Fruit fly (Drosophila melanogaster): Measurements from ENCODE around the gene CG5096.
A peak's percentile ranks its signal among the peaks of the same experiment; 100 is the strongest.

Gene CG5096

DNA sequence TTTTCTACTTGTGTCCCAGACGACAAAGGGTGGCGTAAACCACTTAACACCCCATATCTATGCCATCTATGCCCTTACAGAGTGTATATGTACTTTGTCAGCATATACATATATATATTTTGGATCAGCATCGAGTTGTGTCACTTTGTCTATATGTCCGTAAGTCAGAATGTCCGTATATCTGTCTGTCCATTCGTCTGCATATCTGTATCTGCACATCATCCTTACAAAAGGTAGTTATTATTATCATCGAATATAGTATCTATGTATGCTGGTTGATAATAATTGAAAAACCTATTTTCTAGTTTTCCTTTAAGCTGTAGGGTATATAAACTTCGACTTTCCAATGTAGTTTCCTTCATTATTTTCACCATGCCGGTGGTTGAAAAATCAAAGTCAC, 30.9 kb upstream of the CG5096 start:
- TF ChIP-seq spab (GFP tag; optimal IDR thresholded peaks at IDR 0.05) (no peak), CG10669 (GFP tag; optimal IDR thresholded peaks at IDR 0.05) (no peak), lz (GFP tag; optimal IDR thresholded peaks at IDR 0.05) (no peak), esn (GFP tag; optimal IDR thresholded peaks at IDR 0.05) (no peak), salr (GFP tag; optimal IDR thresholded peaks at IDR 0.05) (no peak)

DNA sequence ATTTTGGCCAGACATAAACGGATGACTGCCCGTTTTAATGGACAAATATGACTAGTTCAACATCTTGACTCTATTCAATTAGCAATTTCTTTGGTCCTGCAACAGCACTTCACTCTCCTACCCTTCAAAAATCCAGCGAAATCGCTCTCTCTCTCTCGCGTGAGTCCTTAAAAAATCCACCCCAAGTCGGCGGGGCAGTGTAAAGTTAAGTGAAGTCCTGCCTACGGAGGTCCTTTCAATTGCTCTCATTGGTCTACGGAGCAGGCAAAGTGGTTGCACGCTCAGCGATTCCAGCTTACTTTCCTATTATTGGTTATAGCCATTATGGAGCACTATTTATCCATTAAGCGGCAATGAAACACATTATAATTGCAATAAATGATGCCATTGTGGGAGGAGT, 28.2 kb upstream of the CG5096 start, which contains the start of gene CG34367:
CG34367 (minus strand) TSS at position 35 of the 400 bp plus-strand sequence.
- TF ChIP-seq CG11294 (GFP tag; IDR thresholded peaks at IDR 0.05) (no peak), Ets21C (GFP tag; optimal IDR thresholded peaks at IDR 0.05) (no peak), spab (GFP tag; optimal IDR thresholded peaks at IDR 0.05) (no peak), Eip93F (GFP tag; optimal IDR thresholded peaks at IDR 0.05) (no peak)

DNA sequence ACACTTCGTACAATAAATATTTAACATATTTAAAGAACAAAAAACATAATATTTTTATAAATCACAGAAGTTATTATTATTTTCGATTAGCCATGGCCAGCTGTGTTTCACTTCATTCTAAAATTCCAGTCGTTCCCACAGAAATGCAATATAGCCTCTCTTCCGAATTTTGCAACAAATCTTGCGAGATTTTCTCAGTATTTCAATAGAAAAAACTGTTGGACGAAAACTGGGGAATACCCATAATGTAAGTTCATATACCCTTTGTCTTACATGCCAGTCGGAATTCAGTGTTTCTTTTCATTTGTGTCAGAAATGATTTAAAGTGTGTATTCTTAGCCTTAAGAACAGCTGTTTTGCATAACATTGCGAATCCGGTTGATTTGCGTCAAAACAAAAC, 25.6 kb upstream of the CG5096 start, which contains the start of the genes CtsL4 and ClpP:
CtsL4 (minus strand) TSS at position 90 of the 400 bp plus-strand sequence.
ClpP (plus strand) TSS at position 288 of the 400 bp plus-strand sequence.
- TF ChIP-seq dac (GFP tag; optimal IDR thresholded peaks at IDR 0.05) (peak; percentile 10), CG3919 (GFP tag; optimal IDR thresholded peaks at IDR 0.05) (no peak), Lpt (GFP tag; optimal IDR thresholded peaks at IDR 0.05) (no peak), CG8632 (GFP tag; optimal IDR thresholded peaks at IDR 0.05) (peak; percentile 37), CG1621 (tag; optimal IDR thresholded peaks at IDR 0.05) (peak; percentile 61), Sox14 (GFP tag; optimal IDR thresholded peaks at IDR 0.05) (peak; percentile 88), OdsH (GFP tag; optimal IDR thresholded peaks at IDR 0.05) (peak; percentile 59), CG10631 (GFP tag; optimal IDR thresholded peaks at IDR 0.05) (no peak), acj6 (GFP tag; optimal IDR thresholded peaks at IDR 0.05) (peak; percentile 36), lz (GFP tag; optimal IDR thresholded peaks at IDR 0.05) (peak; percentile 45), CG31627 (GFP tag; optimal IDR thresholded peaks at IDR 0.05) (peak; percentile 50), Ets96B (tag; optimal IDR thresholded peaks at IDR 0.05) (peak; percentile 32), cyc (GFP tag; optimal IDR thresholded peaks at IDR 0.05) (peak; percentile 29), CG11902 (GFP tag; optimal IDR thresholded peaks at IDR 0.05) (no peak), esn (GFP tag; optimal IDR thresholded peaks at IDR 0.05) (peak; percentile 55), CG34406 (GFP tag; optimal IDR thresholded peaks at IDR 0.05) (peak; percentile 40), CG32006 (GFP tag; optimal IDR thresholded peaks at IDR 0.05) (no peak), Eip75B (GFP tag; optimal IDR thresholded peaks at IDR 0.05) (no peak), CG3032 (tag; optimal IDR thresholded peaks at IDR 0.05) (peak; percentile 45), CG9139 (GFP tag; optimal IDR thresholded peaks at IDR 0.05) (no peak)

DNA sequence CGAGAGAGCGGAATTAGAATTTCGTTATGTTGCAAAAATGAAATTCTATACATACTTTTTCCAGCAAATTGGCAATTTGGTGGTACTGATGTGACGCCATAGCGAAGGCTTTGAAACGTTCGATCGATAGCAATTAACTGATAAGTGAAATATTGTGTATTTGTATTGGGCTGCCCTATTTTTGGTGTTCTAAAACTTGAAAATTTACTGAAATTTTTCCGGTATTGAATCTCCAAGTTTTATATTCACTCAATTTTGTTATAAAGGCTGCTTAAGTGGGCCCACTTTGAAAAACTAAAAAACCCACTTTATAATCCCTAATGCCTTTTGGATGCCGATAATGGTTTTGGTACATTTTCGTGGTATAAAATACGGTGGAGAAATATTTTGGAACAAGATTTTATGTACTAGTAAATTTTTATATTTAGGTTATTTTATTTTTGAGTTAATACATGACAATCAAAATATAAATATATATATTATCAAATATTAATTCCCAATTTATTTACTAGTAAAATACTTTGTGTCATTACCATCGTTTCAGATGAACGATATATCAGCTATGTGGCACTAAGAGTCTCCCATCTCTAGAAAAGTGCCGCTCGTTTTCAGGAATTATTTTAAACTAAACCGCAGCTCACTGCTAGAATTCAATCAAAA, 19.5 kb upstream of the CG5096 start, which contains the start of the genes Cand1 and pim:
Cand1 (minus strand) TSS at position 300 of the 660 bp plus-strand sequence.
pim (plus strand) TSS at position 582 of the 660 bp plus-strand sequence.
- no peak for TF ChIP-seq Hr4 (GFP tag; optimal IDR thresholded peaks at IDR 0.05)
- peak; percentile 16 for TF ChIP-seq CG3032 (tag; optimal IDR thresholded peaks at IDR 0.05)
- TF ChIP-seq svp (GFP tag) = no peak

DNA sequence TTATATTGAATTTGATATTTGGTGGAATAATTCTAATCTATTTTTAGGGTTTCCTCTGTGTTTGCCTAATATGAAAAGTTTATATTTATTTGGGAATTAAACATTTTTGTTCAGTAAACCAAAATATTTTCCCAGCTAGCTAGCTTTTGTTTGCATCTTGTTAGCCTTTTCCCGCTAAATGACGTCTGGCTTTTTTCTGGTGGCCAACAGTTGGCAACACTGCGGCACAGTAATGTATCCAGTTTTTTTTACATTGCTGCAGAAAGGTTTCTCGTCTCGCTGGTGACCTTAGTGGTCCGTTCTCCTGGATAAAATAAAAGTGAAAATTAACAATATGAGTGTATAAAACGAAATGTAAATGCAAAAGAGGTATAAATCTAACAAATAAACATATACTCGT, 17.8 kb upstream of the CG5096 start, which contains the start of gene lft:
lft (plus strand) TSS at position 243 of the 400 bp plus-strand sequence.
- peak; percentile 51 for TF ChIP-seq dsx (GFP tag; optimal IDR thresholded peaks at IDR 0.05; ENCODE audit: poor library complexity, severe bottlenecking)
- peak; percentile 53 for TF ChIP-seq CG8319 (GFP tag; optimal IDR thresholded peaks at IDR 0.05)
- TF ChIP-seq dac (GFP tag; optimal IDR thresholded peaks at IDR 0.05) = no peak
- no peak for TF ChIP-seq pdm3 (GFP tag; optimal IDR thresholded peaks at IDR 0.05)
- TF ChIP-seq spab (GFP tag; optimal IDR thresholded peaks at IDR 0.05) = no peak
- TF ChIP-seq vri (GFP tag; optimal IDR thresholded peaks at IDR 0.05) = no peak
- TF ChIP-seq ss (GFP tag; optimal IDR thresholded peaks at IDR 0.05) = peak in 1 of 2 experiments; percentile 32
- TF ChIP-seq CG7368 (GFP tag; optimal IDR thresholded peaks at IDR 0.05) = no peak
- TF ChIP-seq Eip78C (GFP tag) = peak; percentile 42
- no peak for TF ChIP-seq CG6163 (GFP tag; IDR thresholded peaks at IDR 0.05)
